Fruit fly (Drosophila melanogaster) whole organism, embryonic: ENCODE data around the gene Ccdc58.

Experiments
- B-H2 ChIP-seq: fragments of 200-800 bp; sonication (Bioruptor generic); optimal IDR thresholded peaks from 2 replicates; lab custom pipeline; 2018; ENCODE audit warnings: missing biosample characterization, mild to moderate bottlenecking, missing genetic modification characterization
- Bgb ChIP-seq: fragments of 200-800 bp; sonication (Bioruptor generic); IDR thresholded peaks from 2 replicates; pipeline ENCODE4 v1.3.6; 2022; ENCODE audit warnings: missing biosample characterization, missing genetic modification characterization; ENCODE audit not compliant: partially characterized antibody
- CG10654 ChIP-seq: fragments of 200-800 bp; sonication (Bioruptor generic); optimal IDR thresholded peaks from 2 replicates; lab custom pipeline; 2016; ENCODE audit warnings: missing biosample characterization, missing genetic modification characterization
- CG11560 ChIP-seq: fragments of 200-800 bp; sonication (Bioruptor generic); IDR thresholded peaks from 3 replicates; pipeline ENCODE4 v1.3.6; 2022; ENCODE audit warnings: missing biosample characterization, missing genetic modification characterization
- CG12104 ChIP-seq: fragments of 200-800 bp; sonication (Bioruptor generic); optimal IDR thresholded peaks from 3 replicates; lab custom pipeline; 2016; ENCODE audit warnings: missing biosample characterization, missing genetic modification characterization
- CG13287 ChIP-seq: fragments of 200-800 bp; sonication (Bioruptor generic); IDR thresholded peaks from 2 replicates; pipeline ENCODE4 v1.3.6; 2022; ENCODE audit warnings: missing biosample characterization, missing genetic modification characterization; ENCODE audit not compliant: partially characterized antibody
- CG15479 ChIP-seq: fragments of 200-800 bp; sonication (Bioruptor generic); optimal IDR thresholded peaks from 3 replicates; lab custom pipeline; 2019; ENCODE audit warnings: missing biosample characterization, mild to moderate bottlenecking, missing genetic modification characterization, moderate library complexity
- CG15514 ChIP-seq: fragments of 200-800 bp; sonication (Bioruptor generic); optimal IDR thresholded peaks from 3 replicates; lab custom pipeline; 2017; ENCODE audit warnings: missing biosample characterization, missing genetic modification characterization, mild to moderate bottlenecking, moderate library complexity, missing genetic modification reagents
- CG16813 ChIP-seq: fragments of 200-800 bp; sonication (Bioruptor generic); IDR thresholded peaks from 3 replicates; pipeline ENCODE4 v1.3.6; 2022; ENCODE audit warnings: missing biosample characterization, missing genetic modification characterization; ENCODE audit not compliant: partially characterized antibody
- CG17186 ChIP-seq: fragments of 200-800 bp; sonication (Bioruptor generic); optimal IDR thresholded peaks from 3 replicates; lab custom pipeline; 2017; ENCODE audit warnings: missing biosample characterization, missing genetic modification reagents, missing genetic modification characterization
- CG33557 ChIP-seq: fragments of 200-800 bp; sonication (Bioruptor generic); optimal IDR thresholded peaks from 2 replicates; lab custom pipeline; 2019; ENCODE audit warnings: missing biosample characterization, mild to moderate bottlenecking, missing genetic modification characterization, moderate library complexity
- CG34422 ChIP-seq: fragments of 200-800 bp; sonication (Bioruptor generic); IDR thresholded peaks from 3 replicates; pipeline ENCODE4 v1.3.6; 2022; ENCODE audit warnings: missing biosample characterization, missing genetic modification characterization
- CG3726 ChIP-seq: fragments of 200-800 bp; sonication (Bioruptor generic); IDR thresholded peaks from 3 replicates; pipeline ENCODE4, ENCODE4 v1.3.6; 2022; ENCODE audit warnings: missing biosample characterization, missing genetic modification characterization
- CG6175 ChIP-seq: fragments of 200-800 bp; sonication (Bioruptor generic); IDR thresholded peaks from 3 replicates; pipeline ENCODE4 v1.3.6; 2022; ENCODE audit warnings: missing biosample characterization, missing genetic modification characterization
- CG6813 ChIP-seq: fragments of 200-800 bp; sonication (Bioruptor generic); optimal IDR thresholded peaks from 2 replicates; lab custom pipeline; 2017; ENCODE audit warnings: missing biosample characterization, missing genetic modification characterization, mild to moderate bottlenecking, moderate library complexity, missing genetic modification reagents
- CG7271 ChIP-seq: fragments of 200-800 bp; sonication (Bioruptor generic); optimal IDR thresholded peaks from 2 replicates; lab custom pipeline; 2018; ENCODE audit warnings: missing biosample characterization, mild to moderate bottlenecking, missing genetic modification characterization, moderate library complexity
- CG8478 ChIP-seq: fragments of >200 bp; optimal IDR thresholded peaks from 2 replicates; lab custom pipeline; 2018
- CkIIα-i1 ChIP-seq: fragments of 200-800 bp; sonication (Bioruptor generic); IDR thresholded peaks from 2 replicates; pipeline ENCODE4 v1.3.6; 2022; ENCODE audit warnings: missing biosample characterization, missing genetic modification characterization
- CoRest ChIP-seq: fragments of 200-800 bp; sonication (Bioruptor generic); optimal IDR thresholded peaks from 3 replicates; lab custom pipeline; 2018; ENCODE audit warnings: missing biosample characterization, mild to moderate bottlenecking, missing genetic modification characterization, moderate library complexity
- Dad ChIP-seq: fragments of 200-800 bp; sonication (Bioruptor generic); optimal IDR thresholded peaks from 3 replicates; lab custom pipeline; 2016; ENCODE audit warnings: missing biosample characterization, missing genetic modification characterization
- Dll ChIP-seq: fragments of 200-800 bp; sonication (Bioruptor generic); IDR thresholded peaks from 4 replicates; pipeline ENCODE4 v1.3.6; 2022; ENCODE audit warnings: missing biosample characterization, missing genetic modification characterization; ENCODE audit not compliant: partially characterized antibody
- Dp ChIP-seq: fragments of 200-800 bp; sonication (Bioruptor generic); optimal IDR thresholded peaks from 2 replicates; lab custom pipeline; 2018; ENCODE audit warnings: missing biosample characterization, mild to moderate bottlenecking, missing genetic modification characterization, moderate library complexity
- Drgx ChIP-seq: fragments of 200-800 bp; sonication (Bioruptor generic); IDR thresholded peaks from 2 replicates; pipeline ENCODE4 v1.3.6; 2022; ENCODE audit warnings: missing biosample characterization, missing genetic modification characterization
- HLH4C ChIP-seq: fragments of 200-800 bp; sonication (Bioruptor generic); IDR thresholded peaks from 3 replicates; pipeline ENCODE4 v1.3.6; 2022; ENCODE audit warnings: missing biosample characterization, missing genetic modification characterization; ENCODE audit not compliant: partially characterized antibody
- Hmx ChIP-seq: fragments of 200-800 bp; sonication (Bioruptor generic); optimal IDR thresholded peaks from 2 replicates; lab custom pipeline; 2016; ENCODE audit warnings: missing biosample characterization, missing genetic modification characterization
- MBD-R2 ChIP-seq: fragments of 200-800 bp; sonication (Bioruptor generic); IDR thresholded peaks from 2 replicates; pipeline ENCODE4 v1.3.6; 2022; ENCODE audit warnings: missing biosample characterization, missing genetic modification characterization
- MESR4 ChIP-seq: fragments of 200-800 bp; sonication (Bioruptor generic); optimal IDR thresholded peaks from 2 replicates; lab custom pipeline; 2018; ENCODE audit warnings: missing biosample characterization, mild to moderate bottlenecking, missing genetic modification characterization, moderate library complexity
- Meics ChIP-seq: fragments of 200-800 bp; sonication (Bioruptor generic); optimal IDR thresholded peaks from 2 replicates; lab custom pipeline; 2017; ENCODE audit warnings: missing biosample characterization, mild to moderate bottlenecking, missing genetic modification characterization
- NC2α ChIP-seq: fragments of 200-800 bp; sonication (Bioruptor generic); optimal IDR thresholded peaks from 2 replicates; lab custom pipeline; 2016; ENCODE audit warnings: missing biosample characterization, missing genetic modification characterization
- Neu2 ChIP-seq: fragments of 200-800 bp; sonication (Bioruptor generic); optimal IDR thresholded peaks from 3 replicates; lab custom pipeline; 2016; ENCODE audit warnings: missing biosample characterization, missing genetic modification characterization, borderline replicate concordance
- Opbp ChIP-seq: fragments of 200-800 bp; sonication (Bioruptor generic); IDR thresholded peaks from 3 replicates; pipeline ENCODE4 v1.3.6; 2022; ENCODE audit warnings: missing biosample characterization, missing genetic modification characterization; ENCODE audit not compliant: partially characterized antibody
- Sry-δ ChIP-seq: fragments of 200-800 bp; sonication (Bioruptor generic); optimal IDR thresholded peaks from 2 replicates; lab custom pipeline; 2016; ENCODE audit warnings: missing biosample characterization, missing genetic modification characterization
- TFAM ChIP-seq: fragments of 200-800 bp; sonication (Bioruptor generic); optimal IDR thresholded peaks from 2 replicates; lab custom pipeline; 2017; ENCODE audit warnings: missing biosample characterization, missing genetic modification characterization, inconsistent platforms
- ap ChIP-seq: fragments of 200-800 bp; sonication (Bioruptor generic); IDR thresholded peaks from 2 replicates; pipeline ENCODE4 v1.3.6; 2022; ENCODE audit warnings: missing biosample characterization, missing genetic modification characterization
- ato ChIP-seq: fragments of 200-800 bp; sonication (Bioruptor generic); IDR thresholded peaks from 2 replicates; pipeline ENCODE4 v1.3.6; 2022; ENCODE audit warnings: missing biosample characterization, missing genetic modification characterization; ENCODE audit not compliant: partially characterized antibody
- dmrt11E ChIP-seq: fragments of 200-800 bp; sonication (Bioruptor generic); optimal IDR thresholded peaks from 3 replicates; lab custom pipeline; 2018; ENCODE audit warnings: missing biosample characterization, mild to moderate bottlenecking, missing genetic modification characterization, moderate library complexity
- eyg ChIP-seq: fragments of 200-800 bp; sonication (Bioruptor generic); optimal IDR thresholded peaks from 3 replicates; lab custom pipeline; 2016; ENCODE audit warnings: missing biosample characterization, missing genetic modification characterization
- her ChIP-seq: fragments of 200-800 bp; sonication (Bioruptor generic); optimal IDR thresholded peaks from 2 replicates; lab custom pipeline; 2016; ENCODE audit warnings: missing biosample characterization, missing genetic modification characterization
- inv ChIP-seq: fragments of 200-800 bp; sonication (Bioruptor generic); IDR thresholded peaks from 2 replicates; pipeline ENCODE4 v1.3.6; 2022; ENCODE audit warnings: missing biosample characterization, missing genetic modification characterization; ENCODE audit not compliant: partially characterized antibody
- jumu ChIP-seq: fragments of 200-800 bp; sonication (Bioruptor generic); optimal IDR thresholded peaks from 3 replicates; lab custom pipeline; 2016; ENCODE audit warnings: missing biosample characterization, missing genetic modification characterization
- mirr ChIP-seq: fragments of 200-800 bp; sonication (Bioruptor generic); optimal IDR thresholded peaks from 3 replicates; lab custom pipeline; 2018; ENCODE audit warnings: missing biosample characterization, mild to moderate bottlenecking, missing genetic modification characterization
- oc ChIP-seq: fragments of 200-800 bp; sonication (Bioruptor generic); optimal IDR thresholded peaks from 2 replicates; lab custom pipeline; 2018; ENCODE audit warnings: missing biosample characterization, mild to moderate bottlenecking, missing genetic modification characterization, moderate library complexity
- pum ChIP-seq: fragments of 200-800 bp; sonication (Bioruptor generic); optimal IDR thresholded peaks from 2 replicates; lab custom pipeline; 2016; ENCODE audit warnings: missing biosample characterization, missing genetic modification characterization
- repo ChIP-seq: fragments of 200-800 bp; sonication (Bioruptor generic); optimal IDR thresholded peaks from 2 replicates; lab custom pipeline; 2016; ENCODE audit warnings: missing biosample characterization, missing genetic modification characterization
- seq ChIP-seq: fragments of 200-800 bp; sonication (Bioruptor generic); IDR thresholded peaks from 2 replicates; pipeline ENCODE4 v1.3.6; 2022; ENCODE audit warnings: missing biosample characterization, missing genetic modification characterization
- sisA ChIP-seq: fragments of 200-800 bp; sonication (Bioruptor generic); IDR thresholded peaks from 2 replicates; pipeline ENCODE4 v1.3.6; 2022; ENCODE audit warnings: missing biosample characterization, missing genetic modification characterization
- sob ChIP-seq: fragments of 200-800 bp; sonication (Bioruptor generic); IDR thresholded peaks from 2 replicates; pipeline ENCODE4 v1.3.6; 2022; ENCODE audit warnings: missing biosample characterization, missing genetic modification characterization
- tll ChIP-seq, 2 experiments: fragments of 200-800 bp in 1 of 2; fragments of >200 bp in 1 of 2; sonication (Bioruptor generic) in 1 of 2; optimal IDR thresholded peaks; 2 replicates each; lab custom pipeline; 2017 to 2019; ENCODE audit warnings: missing biosample characterization in 2 of 2, missing genetic modification characterization in 2 of 2, mild to moderate bottlenecking in 1 of 2, moderate library complexity in 1 of 2

Ccdc58 gene

dm6 chr3L:19817807-19818531, 13.0 kb downstream of the Ccdc58 start, which contains the start of the genes Fibp and Deaf1 (continued):
- TF ChIP-seq CG16813 (GFP tag; lab: Robert Waterston, UW) (peak; percentile 100), Dp (GFP tag; lab: Kevin White, UChicago) (peak; percentile 2), oc (tag; lab: Kevin White, UChicago) (no peak), eyg (GFP tag; lab: Kevin White, UChicago) (peak; percentile 20), tll (GFP tag; optimal IDR thresholded peaks at IDR 0.05; lab: Kevin White, UChicago) (peak in 1 of 2 experiments; percentile 12), her (GFP tag; lab: Kevin White, UChicago) (peak; percentile 46), sisA (peak; percentile 71), dmrt11E (peak; percentile 79), MBD-R2 (GFP tag; lab: Robert Waterston, UW) (peak; percentile 75), Drgx (GFP tag; lab: Robert Waterston, UW) (no peak), CG13287 (GFP tag; lab: Robert Waterston, UW) (peak; percentile 94), B-H2 (GFP tag; lab: Kevin White, UChicago) (peak; percentile 64), CG3726 (GFP tag; lab: Robert Waterston, UW) (no peak), CG11560 (tag; lab: Robert Waterston, UW) (no peak), pum (GFP tag; lab: Kevin White, UChicago) (peak; percentile 82), Dad (peak; percentile 79), Dll (GFP tag; lab: Robert Waterston, UW) (peak; percentile 95), CG6813 (GFP tag; lab: Kevin White, UChicago) (no peak), ap (GFP tag; lab: Robert Waterston, UW) (peak; percentile 44; the same call in 1 of the 2 replicates), sob (peak; percentile 81; the same call in 1 of the 2 replicates), Opbp (GFP tag; lab: Robert Waterston, UW) (peak; percentile 98)

dm6 chr3L:19818701-19819100, 13.7 kb downstream of the Ccdc58 start:
- TF ChIP-seq NC2α (GFP tag; lab: Kevin White, UChicago) = no peak
- TF ChIP-seq CG15514 (GFP tag; lab: Kevin White, UChicago) = peak; percentile 98
- no peak for TF ChIP-seq CG10654
- TF ChIP-seq repo = no peak
- peak; percentile 20; the same call in 1 of the 3 replicates for TF ChIP-seq HLH4C
- TF ChIP-seq jumu (GFP tag; lab: Kevin White, UChicago) = no peak
- TF ChIP-seq Neu2 (GFP tag; lab: Kevin White, UChicago) = no peak
- TF ChIP-seq CG6175 (GFP tag; lab: Robert Waterston, UW) = no peak
- TF ChIP-seq Meics (GFP tag; lab: Kevin White, UChicago) = no peak
- no peak for TF ChIP-seq CkIIα-i1 (GFP tag; lab: Robert Waterston, UW)
- TF ChIP-seq Hmx (GFP tag; lab: Kevin White, UChicago) = no peak
- TF ChIP-seq ato (GFP tag; lab: Robert Waterston, UW) = 0 out of 2 replicates have a peak, but pooled peaks have one; percentile 17
- no peak for TF ChIP-seq CG7271 (tag; lab: Kevin White, UChicago)
- TF ChIP-seq CG12104 (GFP tag; lab: Kevin White, UChicago) = no peak
- TF ChIP-seq mirr (GFP tag; lab: Kevin White, UChicago) = no peak
- peak; percentile 28 for TF ChIP-seq MESR4 (GFP tag; lab: Kevin White, UChicago)
- no peak for TF ChIP-seq TFAM (GFP tag; lab: Kevin White, UChicago)
- TF ChIP-seq CG17186 (GFP tag; lab: Kevin White, UChicago) = no peak
- TF ChIP-seq seq (GFP tag; lab: Robert Waterston, UW) = peak; percentile 28; the same call in 1 of the 2 replicates
- no peak for TF ChIP-seq Sry-δ
- peak; percentile 14; the same call in 1 of the 2 replicates for TF ChIP-seq inv (GFP tag; lab: Robert Waterston, UW)
- TF ChIP-seq CG8478 = no peak
- TF ChIP-seq CG33557 (GFP tag; lab: Kevin White, UChicago) = no peak
- no peak for TF ChIP-seq CG15479
- TF ChIP-seq CG34422 (GFP tag; lab: Robert Waterston, UW) = peak; percentile 10; the same call in 1 of the 3 replicates
- TF ChIP-seq Bgb (GFP tag; lab: Robert Waterston, UW) = peak; percentile 31
- no peak for TF ChIP-seq CoRest
